Fruit fly (Drosophila melanogaster): ENCODE measurements around the gene CG5783.

Gene CG5783

dm6 chr2L:18184648-18185243, 28.9 kb downstream of the CG5783 start, which contains the start of gene Ptp36E (continued):
- TF ChIP-seq dmrt11E (tag; optimal IDR thresholded peaks at IDR 0.05) = no peak
- no peak for TF ChIP-seq Ets65A (GFP tag)
- peak; percentile 79 for TF ChIP-seq Dbx (GFP tag; IDR thresholded peaks at IDR 0.05)
- peak; percentile 72 for TF ChIP-seq CG1529 (GFP tag; optimal IDR thresholded peaks at IDR 0.05)
- TF ChIP-seq CG18619 (GFP tag; optimal IDR thresholded peaks at IDR 0.05) = peak; percentile 65
- no peak for TF ChIP-seq cad (GFP tag; optimal IDR thresholded peaks at IDR 0.05)
- TF ChIP-seq kah (GFP tag; optimal IDR thresholded peaks at IDR 0.05) = peak; percentile 69
- no peak for TF ChIP-seq prd (optimal IDR thresholded peaks at IDR 0.05)
- peak; percentile 85 for TF ChIP-seq prd (GFP tag; IDR thresholded peaks at IDR 0.05)
- TF ChIP-seq Deaf1 (tag; optimal IDR thresholded peaks at IDR 0.05) = peak; percentile 38
- no peak for TF ChIP-seq MESR4 (GFP tag; optimal IDR thresholded peaks at IDR 0.05)
- TF ChIP-seq schlank (tag; optimal IDR thresholded peaks at IDR 0.05) = no peak
- TF ChIP-seq CG32767 (GFP tag; IDR thresholded peaks at IDR 0.05) = peak; percentile 62; the same call in 1 of the 2 replicates
- TF ChIP-seq CG34376 (GFP tag; optimal IDR thresholded peaks at IDR 0.05) = peak; percentile 62
- TF ChIP-seq mld (GFP tag; IDR thresholded peaks at IDR 0.05; ENCODE audit: partially characterized antibody) = no peak
- TF ChIP-seq HLH54F (GFP tag; optimal IDR thresholded peaks at IDR 0.05) = peak; percentile 15
- TF ChIP-seq Poxn (GFP tag; IDR thresholded peaks at IDR 0.05) = no peak
- TF ChIP-seq HLH4C (GFP tag; IDR thresholded peaks at IDR 0.05; ENCODE audit: partially characterized antibody) = no peak
- TF ChIP-seq stc (GFP tag; IDR thresholded peaks at IDR 0.05) = peak; percentile 87
- TF ChIP-seq Lim3 (GFP tag; IDR thresholded peaks at IDR 0.05) = no peak
- peak; percentile 83 for TF ChIP-seq ind (GFP tag; optimal IDR thresholded peaks at IDR 0.05)
- no peak for TF ChIP-seq Bdp1 (GFP tag; optimal IDR thresholded peaks at IDR 0.05)
- peak; percentile 55 for TF ChIP-seq ap (GFP tag; IDR thresholded peaks at IDR 0.05)
- TF ChIP-seq Myb (GFP tag; optimal IDR thresholded peaks at IDR 0.05) = peak; percentile 25
- TF ChIP-seq CG7271 (tag; optimal IDR thresholded peaks at IDR 0.05) = no peak
- TF ChIP-seq zfh1 (GFP tag; IDR thresholded peaks at IDR 0.05) = no peak
- TF ChIP-seq H2.0 (GFP tag; IDR thresholded peaks at IDR 0.05) = peak; percentile 50; the same call in 1 of the 2 replicates
- peak; percentile 73 for TF ChIP-seq CG4730 (GFP tag; IDR thresholded peaks at IDR 0.05)
- TF ChIP-seq CG2116 (GFP tag; optimal IDR thresholded peaks at IDR 0.05) = peak; percentile 22
- peak; percentile 56 for TF ChIP-seq CG10654 (GFP tag; optimal IDR thresholded peaks at IDR 0.05)
- peak; percentile 92 for TF ChIP-seq lab (GFP tag; optimal IDR thresholded peaks at IDR 0.05)
- TF ChIP-seq ranshi (GFP tag; IDR thresholded peaks at IDR 0.05) = peak; percentile 78
- no peak for TF ChIP-seq Neu2 (GFP tag; optimal IDR thresholded peaks at IDR 0.05; ENCODE audit: borderline replicate concordance)
- TF ChIP-seq CG12071 (GFP tag; optimal IDR thresholded peaks at IDR 0.05) = peak; percentile 35
- TF ChIP-seq kni (GFP tag; optimal IDR thresholded peaks at IDR 0.05) = no peak
- no peak for TF ChIP-seq Optix (GFP tag; IDR thresholded peaks at IDR 0.05)
- TF ChIP-seq fd3F (GFP tag; optimal IDR thresholded peaks at IDR 0.05) = peak; percentile 48
- TF ChIP-seq gcm2 (GFP tag; optimal IDR thresholded peaks at IDR 0.05) = peak; percentile 5
- TF ChIP-seq CG14667 (GFP tag; IDR thresholded peaks at IDR 0.05) = peak; percentile 80
- peak; percentile 53 for TF ChIP-seq ewg (GFP tag; optimal IDR thresholded peaks at IDR 0.05)
- TF ChIP-seq fu2 (GFP tag; optimal IDR thresholded peaks at IDR 0.05) = peak; percentile 12
- no peak; the same call in 1 of the 2 replicates for TF ChIP-seq Ravus (GFP tag; IDR thresholded peaks at IDR 0.05)
- TF ChIP-seq aop (GFP tag; IDR thresholded peaks at IDR 0.05) = no peak
- TF ChIP-seq Stat92E (GFP tag; optimal IDR thresholded peaks at IDR 0.05) = no peak
- peak; percentile 86 for TF ChIP-seq CG10209 (GFP tag; optimal IDR thresholded peaks at IDR 0.05)
- no peak for TF ChIP-seq Dip3 (GFP tag; optimal IDR thresholded peaks at IDR 0.05)
- no peak for TF ChIP-seq CG42726 (GFP tag; IDR thresholded peaks at IDR 0.05; ENCODE audit: partially characterized antibody)
- peak; percentile 20 for TF ChIP-seq CG12769 (tag; optimal IDR thresholded peaks at IDR 0.05)
- no peak for TF ChIP-seq da (GFP tag; optimal IDR thresholded peaks at IDR 0.05)
- TF ChIP-seq Ets97D (GFP tag; optimal IDR thresholded peaks at IDR 0.05) = no peak
- peak; percentile 51 for TF ChIP-seq CG18011 (GFP tag; optimal IDR thresholded peaks at IDR 0.05)

All from whole organism, embryonic.